Worm (Caenorhabditis elegans) whole organism, L3 larva: ENCODE data around the gene tbc-17.

Experiments used
- R02D3.7 ChIP-seq: fragments of 150-350 bp; optimal IDR thresholded peaks from 2 replicates; lab custom pipeline; 2014; ENCODE audit warnings: missing biosample characterization, missing genetic modification characterization
- aly-2 ChIP-seq: fragments of 150-350 bp; optimal IDR thresholded peaks from 2 replicates; lab custom pipeline; 2014; ENCODE audit warnings: missing biosample characterization, missing genetic modification characterization
- ama-1 ChIP-seq: fragments of 150-350 bp; optimal IDR thresholded peaks from 2 replicates; lab custom pipeline; 2018
- ceh-16 ChIP-seq: sonication (generic microtip); optimal IDR thresholded peaks from 2 replicates; lab custom pipeline; 2017; ENCODE audit warnings: missing biosample characterization, missing genetic modification characterization
- ceh-28 ChIP-seq: fragments of 150-350 bp; optimal IDR thresholded peaks from 2 replicates; lab custom pipeline; 2014; ENCODE audit warnings: missing biosample characterization, missing genetic modification reagents, missing genetic modification characterization
- ceh-82 ChIP-seq: fragments of 150-350 bp; optimal IDR thresholded peaks from 2 replicates; lab custom pipeline; 2014; ENCODE audit warnings: missing biosample characterization, missing genetic modification characterization
- ceh-9 ChIP-seq: sonication (generic microtip); optimal IDR thresholded peaks from 2 replicates; lab custom pipeline; 2018; ENCODE audit warnings: missing biosample characterization, missing genetic modification characterization
- daf-12 ChIP-seq: fragments of 150-350 bp; optimal IDR thresholded peaks from 2 replicates; lab custom pipeline; 2014; ENCODE audit warnings: missing biosample characterization, missing genetic modification reagents, missing genetic modification characterization
- egl-27 ChIP-seq: sonication (generic microtip); optimal IDR thresholded peaks from 4 replicates; lab custom pipeline; 2017; ENCODE audit warnings: missing biosample characterization, missing genetic modification reagents, missing genetic modification characterization
- egl-5 ChIP-seq: fragments of 150-350 bp; optimal IDR thresholded peaks from 2 replicates; lab custom pipeline; 2017; ENCODE audit warnings: missing biosample characterization, missing genetic modification reagents, missing genetic modification characterization, inconsistent platforms
- elt-1 ChIP-seq: fragments of 150-350 bp; optimal IDR thresholded peaks from 2 replicates; lab custom pipeline; 2014; ENCODE audit warnings: missing biosample characterization, missing genetic modification characterization
- elt-2 ChIP-seq: sonication (generic microtip); optimal IDR thresholded peaks from 2 replicates; lab custom pipeline; 2016; ENCODE audit warnings: missing genetic modification reagents, mild to moderate bottlenecking, missing genetic modification characterization, missing compliant biosample characterization
- elt-3 ChIP-seq, 3 experiments: fragments of 150-350 bp in 1 of 3; sonication (generic microtip) in 2 of 3; optimal IDR thresholded peaks; 2 replicates in 2 of 3; 4 replicates in 1 of 3; lab custom pipeline; 2014 to 2017; ENCODE audit warnings: missing biosample characterization in 3 of 3, missing genetic modification characterization in 3 of 3
- fkh-10 ChIP-seq: sonication (generic microtip); optimal IDR thresholded peaks from 2 replicates; lab custom pipeline; 2017; ENCODE audit warnings: missing biosample characterization, missing genetic modification reagents, missing genetic modification characterization
- fkh-2 ChIP-seq: fragments of 150-350 bp; optimal IDR thresholded peaks from 2 replicates; lab custom pipeline; 2014; ENCODE audit warnings: missing biosample characterization, missing genetic modification reagents, missing genetic modification characterization
- hmg-11 ChIP-seq: sonication (generic microtip); optimal IDR thresholded peaks from 2 replicates; lab custom pipeline; 2016; ENCODE audit warnings: missing genetic modification characterization, missing compliant biosample characterization
- lin-15B ChIP-seq: fragments of 150-350 bp; optimal IDR thresholded peaks from 2 replicates; lab custom pipeline; 2014; ENCODE audit warnings: missing biosample characterization, missing genetic modification characterization
- lin-39 ChIP-seq: fragments of 150-350 bp; optimal IDR thresholded peaks from 2 replicates; lab custom pipeline; 2018; ENCODE audit warnings: missing biosample characterization, missing genetic modification reagents, missing genetic modification characterization
- mdl-1 ChIP-seq: fragments of 150-350 bp; optimal IDR thresholded peaks from 2 replicates; lab custom pipeline; 2014; ENCODE audit warnings: missing biosample characterization, missing genetic modification characterization
- mml-1 ChIP-seq: fragments of 150-350 bp; sonication (generic microtip); optimal IDR thresholded peaks from 3 replicates; lab custom pipeline; 2014; ENCODE audit warnings: missing biosample characterization, missing genetic modification characterization
- nfya-1 ChIP-seq: sonication (generic microtip); optimal IDR thresholded peaks from 2 replicates; lab custom pipeline; 2017; ENCODE audit warnings: missing genetic modification characterization, mild to moderate bottlenecking, missing compliant biosample characterization, antibody characterized with exemption, moderate library complexity; ENCODE audit not compliant: insufficient read depth
- nhr-11 ChIP-seq: fragments of 150-350 bp; optimal IDR thresholded peaks from 2 replicates; lab custom pipeline; 2014; ENCODE audit warnings: missing biosample characterization, missing genetic modification characterization
- nhr-12 ChIP-seq: fragments of 150-350 bp; optimal IDR thresholded peaks from 2 replicates; lab custom pipeline; 2014; ENCODE audit warnings: missing biosample characterization, missing genetic modification characterization
- nhr-23 ChIP-seq: fragments of 150-350 bp; optimal IDR thresholded peaks from 2 replicates; lab custom pipeline; 2014; ENCODE audit warnings: missing biosample characterization, missing genetic modification reagents, missing genetic modification characterization
- nhr-25 ChIP-seq: sonication (generic microtip); optimal IDR thresholded peaks from 2 replicates; lab custom pipeline; 2017; ENCODE audit warnings: missing biosample characterization, missing genetic modification characterization
- nhr-28 ChIP-seq: fragments of 150-350 bp; optimal IDR thresholded peaks from 2 replicates; lab custom pipeline; 2014; ENCODE audit warnings: missing biosample characterization, missing genetic modification characterization
- nhr-43 ChIP-seq: sonication (generic microtip); optimal IDR thresholded peaks from 2 replicates; lab custom pipeline; 2016; ENCODE audit warnings: mild to moderate bottlenecking, missing genetic modification characterization, missing compliant biosample characterization; ENCODE audit not compliant: poor library complexity, severe bottlenecking
- nhr-76 ChIP-seq: fragments of 150-350 bp; sonication (generic microtip); optimal IDR thresholded peaks from 5 replicates; lab custom pipeline; 2014; ENCODE audit warnings: missing biosample characterization, missing genetic modification characterization
- nhr-77 ChIP-seq: fragments of 150-350 bp; optimal IDR thresholded peaks from 2 replicates; lab custom pipeline; 2014; ENCODE audit warnings: missing biosample characterization, missing genetic modification characterization
- pha-4 ChIP-seq: fragments of 150-350 bp; optimal IDR thresholded peaks from 2 replicates; lab custom pipeline; 2014; ENCODE audit warnings: missing biosample characterization, missing genetic modification reagents, missing genetic modification characterization
- pqm-1 ChIP-seq: fragments of 150-350 bp; optimal IDR thresholded peaks from 2 replicates; lab custom pipeline; 2017; ENCODE audit warnings: missing biosample characterization, missing genetic modification characterization, inconsistent platforms
- sea-2 ChIP-seq: fragments of 150-350 bp; sonication (generic microtip); optimal IDR thresholded peaks from 4 replicates; lab custom pipeline; 2014; ENCODE audit warnings: missing biosample characterization, missing genetic modification reagents, missing genetic modification characterization
- skn-1 ChIP-seq: fragments of 150-350 bp; optimal IDR thresholded peaks from 2 replicates; lab custom pipeline; 2014; ENCODE audit warnings: missing biosample characterization, missing genetic modification characterization
- snpc-4 ChIP-seq: fragments of 150-350 bp; optimal IDR thresholded peaks from 2 replicates; lab custom pipeline; 2014; ENCODE audit warnings: missing biosample characterization, missing genetic modification characterization
- unc-39 ChIP-seq: sonication (generic microtip); optimal IDR thresholded peaks from 4 replicates; lab custom pipeline; 2017; ENCODE audit warnings: missing biosample characterization, missing genetic modification characterization
- unc-62 ChIP-seq: fragments of 150-350 bp; sonication (generic microtip); optimal IDR thresholded peaks from 4 replicates; lab custom pipeline; 2014; ENCODE audit warnings: missing biosample characterization, missing genetic modification reagents, missing genetic modification characterization
- zag-1 ChIP-seq: fragments of 150-350 bp; optimal IDR thresholded peaks from 2 replicates; lab custom pipeline; 2014; ENCODE audit warnings: missing biosample characterization, missing genetic modification characterization
- ztf-4 ChIP-seq: fragments of 150-350 bp; optimal IDR thresholded peaks from 2 replicates; lab custom pipeline; 2014; ENCODE audit warnings: missing biosample characterization, missing genetic modification characterization

Gene tbc-17

ce11 chrII:12729952-12730351, 35.7 kb downstream of the tbc-17 start:
- TF ChIP-seq R02D3.7 (tag; lab: Kevin White, UChicago), result no peak
- TF ChIP-seq ceh-16, result no peak
- no peak for TF ChIP-seq mdl-1 (tag; lab: Kevin White, UChicago)
- TF ChIP-seq fkh-2 (tag; lab: Kevin White, UChicago), result no peak
- no peak for TF ChIP-seq fkh-10
- TF ChIP-seq nhr-11, result no peak
- no peak for TF ChIP-seq unc-39 (tag; lab: Kevin White, UChicago)
- no peak for TF ChIP-seq ceh-28 (tag; lab: Kevin White, UChicago)
- no peak for TF ChIP-seq nhr-12 (tag; lab: Kevin White, UChicago)
- no peak for TF ChIP-seq unc-62
- TF ChIP-seq nfya-1 (tag; lab: Kevin White, UChicago), result no peak
- TF ChIP-seq egl-27, result no peak
- no peak for TF ChIP-seq zag-1 (tag; lab: Kevin White, UChicago)
- no peak for TF ChIP-seq elt-2 (tag; lab: Kevin White, UChicago)
- TF ChIP-seq daf-12 (tag; lab: Kevin White, UChicago), result no peak
- no peak for TF ChIP-seq lin-39 (tag; lab: Kevin White, UChicago)

- TF ChIP-seq ztf-4 (tag; lab: Kevin White, UChicago), result no peak
- no peak for TF ChIP-seq nhr-23 (tag; lab: Kevin White, UChicago)
- TF ChIP-seq elt-1 (tag; lab: Kevin White, UChicago), result no peak
- TF ChIP-seq nhr-77 (tag; lab: Kevin White, UChicago), result no peak
- TF ChIP-seq skn-1, result no peak
- TF ChIP-seq pqm-1 (tag; lab: Kevin White, UChicago), result no peak
Observed at ce11 chrII:12736579-12736978, 42.4 kb downstream of the tbc-17 start, which contains the start of gene snrp-200. Gene snrp-200 (minus strand): TSS chrII:12736910.

ce11 chrII:12738284-12739201, 44.3 kb downstream of the tbc-17 start, which contains the start of gene pisy-1:
Gene pisy-1 (minus strand): TSS chrII:12738334.
- TF ChIP-seq nhr-25 (tag; lab: Kevin White, UChicago) (peak; percentile 4), hmg-11 (tag; lab: Kevin White, UChicago) (peak; percentile 55), pqm-1 (tag; lab: Kevin White, UChicago) (no peak), elt-2 (tag; lab: Kevin White, UChicago) (peak; percentile 4), nhr-77 (tag; lab: Kevin White, UChicago) (no peak), ceh-82 (tag; lab: Kevin White, UChicago) (no peak), aly-2 (tag; lab: Kevin White, UChicago) (no peak), unc-39 (tag; lab: Kevin White, UChicago) (no peak), lin-39 (tag; lab: Kevin White, UChicago) (peak; percentile 49), nhr-76 (tag; lab: Kevin White, UChicago) (no peak), mdl-1 (tag; lab: Kevin White, UChicago) (no peak), elt-1 (tag; lab: Kevin White, UChicago) (no peak), daf-12 (tag; lab: Kevin White, UChicago) (no peak), zag-1 (tag; lab: Kevin White, UChicago) (no peak), pha-4 (tag; lab: Kevin White, UChicago) (peak; percentile 76), nhr-11 (no peak), lin-15B (tag; lab: Kevin White, UChicago) (peak; percentile 77), nhr-28 (tag; lab: Kevin White, UChicago) (no peak), nhr-12 (tag; lab: Kevin White, UChicago) (no peak), snpc-4 (peak; percentile 48), mml-1 (no peak), nhr-43 (tag; lab: Kevin White, UChicago) (no peak), nhr-23 (tag; lab: Kevin White, UChicago) (no peak), elt-3 (tag; optimal IDR thresholded peaks at IDR 0.05; lab: Kevin White, UChicago) (no peak), nfya-1 (tag; lab: Kevin White, UChicago) (no peak), egl-5 (tag; lab: Kevin White, UChicago) (peak; percentile 46), ceh-28 (tag; lab: Kevin White, UChicago) (no peak), ama-1 (lab: Kevin White, UChicago) (no peak), R02D3.7 (tag; lab: Kevin White, UChicago) (no peak), ceh-9 (tag; lab: Kevin White, UChicago) (no peak), sea-2 (no peak)
